Worm (Caenorhabditis elegans) whole organism, L1 larva: ENCODE measurements around the gene nhr-273.
A peak's percentile ranks its signal among the peaks of the same experiment; 100 is the strongest.

Experiments
- C04F5.9 ChIP-seq: sonication (generic microtip); optimal IDR thresholded peaks from 2 replicates; lab custom pipeline; 2016; ENCODE audit warnings: missing genetic modification characterization, missing compliant biosample characterization
- C34B4.2 ChIP-seq: sonication (generic microtip); optimal IDR thresholded peaks from 2 replicates; lab custom pipeline; 2017; ENCODE audit warnings: mild to moderate bottlenecking, missing genetic modification characterization, missing compliant biosample characterization
- F16B12.6 ChIP-seq: fragments of 150-350 bp; optimal IDR thresholded peaks from 2 replicates; lab custom pipeline; 2014; ENCODE audit warnings: missing biosample characterization, missing genetic modification characterization
- Y116A8C.19 ChIP-seq: sonication (generic microtip); optimal IDR thresholded peaks from 2 replicates; lab custom pipeline; 2016; ENCODE audit warnings: missing compliant biosample characterization, missing genetic modification characterization, borderline replicate concordance
- alr-1 ChIP-seq: fragments of 200-800 bp; sonication (Bioruptor generic); optimal IDR thresholded peaks from 2 replicates; lab custom pipeline; 2018; ENCODE audit warnings: borderline replicate concordance, mild to moderate bottlenecking, missing genetic modification characterization, missing compliant biosample characterization
- blmp-1 ChIP-seq: fragments of 150-350 bp; optimal IDR thresholded peaks from 2 replicates; lab custom pipeline; 2014; ENCODE audit warnings: missing biosample characterization, missing genetic modification characterization
- ceh-63 ChIP-seq: fragments of 200-800 bp; sonication (Bioruptor generic); optimal IDR thresholded peaks from 2 replicates; lab custom pipeline; 2018; ENCODE audit warnings: mild to moderate bottlenecking, missing genetic modification characterization, missing compliant biosample characterization
- ceh-8 ChIP-seq: fragments of 200-800 bp; sonication (Bioruptor generic); optimal IDR thresholded peaks from 2 replicates; lab custom pipeline; 2018; ENCODE audit warnings: mild to moderate bottlenecking, missing genetic modification characterization, moderate library complexity, missing compliant biosample characterization
- ces-1 ChIP-seq: fragments of 150-350 bp; optimal IDR thresholded peaks from 2 replicates; lab custom pipeline; 2014; ENCODE audit warnings: missing biosample characterization, missing genetic modification reagents, missing genetic modification characterization
- dpl-1 ChIP-seq, 3 experiments: fragments of 150-350 bp in 2 of 3; sonication (generic microtip) in 1 of 3; optimal IDR thresholded peaks; 2 replicates each; lab custom pipeline; 2014 to 2017; ENCODE audit warnings: missing biosample characterization in 3 of 3, missing genetic modification characterization in 3 of 3, missing genetic modification reagents in 3 of 3
- dsc-1 ChIP-seq: sonication (generic microtip); optimal IDR thresholded peaks from 2 replicates; lab custom pipeline; 2016; ENCODE audit warnings: mild to moderate bottlenecking, missing genetic modification characterization, missing compliant biosample characterization
- egl-13 ChIP-seq: sonication (generic microtip); optimal IDR thresholded peaks from 2 replicates; lab custom pipeline; 2016; ENCODE audit warnings: missing genotype, missing genetic modification reagents, missing genetic modification characterization, missing compliant biosample characterization
- egl-27 ChIP-seq, 2 experiments: fragments of 150-350 bp in 1 of 2; sonication (generic microtip); optimal IDR thresholded peaks; 3 replicates each; lab custom pipeline; 2017 to 2018; ENCODE audit warnings: missing biosample characterization in 2 of 2, missing genetic modification characterization in 2 of 2, missing genetic modification reagents in 2 of 2
- elt-2 ChIP-seq: sonication (generic microtip); optimal IDR thresholded peaks from 2 replicates; lab custom pipeline; 2016; ENCODE audit warnings: missing genetic modification characterization, mild to moderate bottlenecking, inconsistent platforms, missing compliant biosample characterization, missing genetic modification reagents
- elt-3 ChIP-seq, 6 experiments: fragments of 150-350 bp in 1 of 6; sonication (generic microtip); optimal IDR thresholded peaks; 2 replicates each; lab custom pipeline; 2017 to 2018; ENCODE audit warnings: missing biosample characterization in 6 of 6, missing genetic modification characterization in 6 of 6, inconsistent platforms in 1 of 6
- ets-5 ChIP-seq: fragments of 200-800 bp; sonication (Bioruptor generic); IDR thresholded peaks from 2 replicates; pipeline ENCODE4 v1.3.6; 2022; ENCODE audit warnings: missing genetic modification characterization, missing compliant biosample characterization
- fkh-10 ChIP-seq: sonication (generic microtip); optimal IDR thresholded peaks from 2 replicates; lab custom pipeline; 2017; ENCODE audit warnings: missing biosample characterization, missing genetic modification reagents, missing genetic modification characterization
- hlh-17 ChIP-seq: fragments of 200-800 bp; sonication (Bioruptor generic); optimal IDR thresholded peaks from 2 replicates; lab custom pipeline; 2018; ENCODE audit warnings: missing genetic modification characterization, mild to moderate bottlenecking, missing compliant biosample characterization, moderate library complexity, borderline replicate concordance
- hpl-2 ChIP-seq: fragments of 150-350 bp; optimal IDR thresholded peaks from 2 replicates; lab custom pipeline; 2014; ENCODE audit warnings: missing biosample characterization, missing genetic modification reagents, missing genetic modification characterization
- irx-1 ChIP-seq: sonication (generic microtip); optimal IDR thresholded peaks from 2 replicates; lab custom pipeline; 2016; ENCODE audit warnings: missing genetic modification characterization, missing compliant biosample characterization
- jun-1 ChIP-seq: fragments of 150-350 bp; optimal IDR thresholded peaks from 2 replicates; lab custom pipeline; 2014; ENCODE audit warnings: missing biosample characterization, missing genetic modification reagents, missing genetic modification characterization
- lin-14 ChIP-seq: fragments of 200-800 bp; sonication (Bioruptor generic); optimal IDR thresholded peaks from 2 replicates; lab custom pipeline; 2018; ENCODE audit warnings: mild to moderate bottlenecking, missing genetic modification characterization, moderate library complexity, missing compliant biosample characterization
- lin-35 ChIP-seq, 2 experiments: fragments of 150-350 bp; optimal IDR thresholded peaks; 2 replicates each; lab custom pipeline; 2014; ENCODE audit warnings: missing biosample characterization in 2 of 2, missing genetic modification characterization in 2 of 2, missing genetic modification reagents in 2 of 2
- lir-3 ChIP-seq: sonication (generic microtip); optimal IDR thresholded peaks from 2 replicates; lab custom pipeline; 2016; ENCODE audit warnings: mild to moderate bottlenecking, missing genetic modification characterization, moderate library complexity, missing compliant biosample characterization; ENCODE audit not compliant: poor library complexity
- mep-1 ChIP-seq: fragments of 150-350 bp; optimal IDR thresholded peaks from 2 replicates; lab custom pipeline; 2014; ENCODE audit warnings: missing biosample characterization, missing genetic modification characterization
- nhr-11 ChIP-seq: fragments of 150-350 bp; optimal IDR thresholded peaks from 2 replicates; lab custom pipeline; 2014; ENCODE audit warnings: missing biosample characterization, missing genetic modification characterization
- nhr-20 ChIP-seq: sonication (generic microtip); optimal IDR thresholded peaks from 2 replicates; lab custom pipeline; 2016; ENCODE audit warnings: mild to moderate bottlenecking, missing genetic modification characterization, missing compliant biosample characterization
- nhr-237 ChIP-seq: fragments of 150-350 bp; optimal IDR thresholded peaks from 2 replicates; lab custom pipeline; 2014; ENCODE audit warnings: missing biosample characterization, missing genetic modification characterization
- nhr-28 ChIP-seq: fragments of 150-350 bp; optimal IDR thresholded peaks from 2 replicates; lab custom pipeline; 2014; ENCODE audit warnings: missing biosample characterization, missing genetic modification characterization
- nhr-47 ChIP-seq: sonication (generic microtip); optimal IDR thresholded peaks from 2 replicates; lab custom pipeline; 2016; ENCODE audit warnings: mild to moderate bottlenecking, missing genetic modification characterization, moderate library complexity, missing compliant biosample characterization
- nhr-71 ChIP-seq: sonication (generic microtip); optimal IDR thresholded peaks from 2 replicates; lab custom pipeline; 2016; ENCODE audit warnings: mild to moderate bottlenecking, missing genetic modification characterization, moderate library complexity, missing compliant biosample characterization
- nhr-76 ChIP-seq: sonication (generic microtip); optimal IDR thresholded peaks from 2 replicates; lab custom pipeline; 2017; ENCODE audit warnings: missing biosample characterization, missing genetic modification characterization
- nhr-77 ChIP-seq: fragments of 150-350 bp; optimal IDR thresholded peaks from 2 replicates; lab custom pipeline; 2014; ENCODE audit warnings: missing biosample characterization, missing genetic modification characterization
- nhr-85 ChIP-seq: sonication (generic microtip); peaks from one replicate; lab custom pipeline; 2016; ENCODE audit warnings: missing genetic modification characterization, inconsistent platforms, missing compliant biosample characterization
- nhr-90 ChIP-seq: sonication (generic microtip); optimal IDR thresholded peaks from 2 replicates; lab custom pipeline; 2016; ENCODE audit warnings: mild to moderate bottlenecking, missing genetic modification characterization, missing compliant biosample characterization; ENCODE audit not compliant: poor library complexity
- pag-3 ChIP-seq: sonication (generic microtip); optimal IDR thresholded peaks from 2 replicates; lab custom pipeline; 2017; ENCODE audit warnings: missing genetic modification characterization, mild to moderate bottlenecking, missing compliant biosample characterization, antibody characterized with exemption, borderline replicate concordance; ENCODE audit not compliant: insufficient read depth
- pqm-1 ChIP-seq: sonication (generic microtip); optimal IDR thresholded peaks from 3 replicates; lab custom pipeline; 2017; ENCODE audit warnings: missing biosample characterization, missing genetic modification characterization
- skn-1 ChIP-seq: fragments of 150-350 bp; optimal IDR thresholded peaks from 2 replicates; lab custom pipeline; 2014; ENCODE audit warnings: missing biosample characterization, missing genetic modification characterization
- snpc-4 ChIP-seq: fragments of 150-350 bp; optimal IDR thresholded peaks from 2 replicates; lab custom pipeline; 2014; ENCODE audit warnings: missing biosample characterization, missing genetic modification characterization
- snu-23 ChIP-seq: sonication (generic microtip); optimal IDR thresholded peaks from 2 replicates; lab custom pipeline; 2016; ENCODE audit warnings: missing genetic modification characterization, missing compliant biosample characterization
- sptf-1 ChIP-seq: fragments of 150-350 bp; optimal IDR thresholded peaks from 2 replicates; lab custom pipeline; 2014; ENCODE audit warnings: missing biosample characterization, missing genetic modification characterization
- tbx-2 ChIP-seq: sonication (generic microtip); optimal IDR thresholded peaks from 2 replicates; lab custom pipeline; 2016; ENCODE audit warnings: missing genetic modification characterization, missing compliant biosample characterization
- unc-130 ChIP-seq: fragments of 150-350 bp; optimal IDR thresholded peaks from 2 replicates; lab custom pipeline; 2017; ENCODE audit warnings: missing biosample characterization, missing genetic modification characterization, inconsistent platforms
- unc-30 ChIP-seq: sonication (generic microtip); optimal IDR thresholded peaks from 2 replicates; lab custom pipeline; 2017; ENCODE audit warnings: missing biosample characterization, missing genetic modification characterization
- unc-86 ChIP-seq: sonication (generic microtip); optimal IDR thresholded peaks from 2 replicates; lab custom pipeline; 2016; ENCODE audit warnings: missing genetic modification characterization, missing compliant biosample characterization
- unc-98 ChIP-seq: fragments of 200-800 bp; sonication (Bioruptor generic); IDR thresholded peaks from 2 replicates; pipeline ENCODE4 v1.3.6; 2022; ENCODE audit warnings: missing genetic modification characterization, missing compliant biosample characterization
- xbp-1 ChIP-seq: sonication (generic microtip); optimal IDR thresholded peaks from 2 replicates; lab custom pipeline; 2016; ENCODE audit warnings: missing genetic modification characterization, missing compliant biosample characterization
- zag-1 ChIP-seq: fragments of 150-350 bp; optimal IDR thresholded peaks from 2 replicates; lab custom pipeline; 2014; ENCODE audit warnings: missing biosample characterization, missing genetic modification characterization

Gene nhr-273

DNA sequence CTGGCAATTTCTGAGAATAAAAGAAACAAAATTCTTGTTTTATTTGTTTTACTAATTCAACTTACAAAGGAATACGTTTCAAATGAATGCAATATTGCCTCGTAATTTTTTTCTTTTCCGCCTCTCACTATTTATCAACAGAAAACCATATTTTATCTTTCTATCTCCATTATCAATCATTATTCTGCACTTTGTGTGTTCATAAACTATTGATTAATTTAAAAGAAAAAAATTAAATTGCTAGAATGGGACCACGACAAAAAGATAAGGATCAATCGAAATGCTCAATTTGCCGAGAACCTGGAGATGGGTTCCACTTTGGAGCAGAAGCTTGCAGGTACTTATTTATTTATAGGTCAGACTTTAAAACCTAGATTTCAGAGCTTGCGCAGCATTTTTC, at the start of gene nhr-273:
TSS of gene nhr-273 (plus strand) at position 167 of the 400 bp plus-strand sequence.
- no peak for TF ChIP-seq pqm-1 (tag; lab: Kevin White, UChicago)
- peak; percentile 70 for TF ChIP-seq elt-2 (tag; lab: Kevin White, UChicago)

DNA sequence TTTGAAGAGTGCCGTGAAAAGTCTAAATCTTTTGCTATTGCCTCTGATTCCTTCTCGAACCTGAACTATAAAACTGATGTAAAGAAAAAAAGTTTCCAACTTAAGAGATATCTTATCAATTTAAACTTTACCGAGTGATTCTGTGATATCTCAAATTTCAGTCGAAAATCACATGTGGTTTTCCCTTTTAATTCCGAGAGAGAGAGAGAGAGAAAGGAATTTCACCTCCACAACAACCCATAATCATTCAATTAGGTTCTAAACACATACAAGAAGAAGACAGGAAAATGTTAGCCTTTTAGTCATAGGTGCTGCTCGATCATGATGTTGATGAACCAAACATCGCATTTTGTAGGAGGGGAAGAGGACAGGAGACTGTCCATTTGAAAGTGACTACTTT, 44.0 kb upstream of the nhr-273 start:
- TF ChIP-seq nhr-47 (tag; lab: Kevin White, UChicago) (no peak), nhr-237 (tag; lab: Kevin White, UChicago) (no peak), C04F5.9 (no peak), blmp-1 (peak; percentile 74), elt-3 (tag; optimal IDR thresholded peaks at IDR 0.05; lab: Kevin White, UChicago) (peak in 5 of 6 experiments; percentile 5 to 90 (median 76)), lin-14 (peak; percentile 52), lin-35 (GFP tag; optimal IDR thresholded peaks at IDR 0.05; lab: Kevin White, UChicago) (peak in 1 of 2 experiments; percentile 5), nhr-85 (tag; lab: Kevin White, UChicago) (peak; percentile 86), egl-27 (tag; optimal IDR thresholded peaks at IDR 0.05; lab: Kevin White, UChicago) (no peak), irx-1 (tag; lab: Kevin White, UChicago) (no peak), ces-1 (GFP tag; lab: Kevin White, UChicago) (no peak), nhr-20 (tag; lab: Kevin White, UChicago) (peak; percentile 26), sptf-1 (tag; lab: Kevin White, UChicago) (no peak), snu-23 (peak; percentile 39), F16B12.6 (no peak), Y116A8C.19 (tag; lab: Kevin White, UChicago) (no peak), nhr-71 (tag; lab: Kevin White, UChicago) (peak; percentile 39)

DNA sequence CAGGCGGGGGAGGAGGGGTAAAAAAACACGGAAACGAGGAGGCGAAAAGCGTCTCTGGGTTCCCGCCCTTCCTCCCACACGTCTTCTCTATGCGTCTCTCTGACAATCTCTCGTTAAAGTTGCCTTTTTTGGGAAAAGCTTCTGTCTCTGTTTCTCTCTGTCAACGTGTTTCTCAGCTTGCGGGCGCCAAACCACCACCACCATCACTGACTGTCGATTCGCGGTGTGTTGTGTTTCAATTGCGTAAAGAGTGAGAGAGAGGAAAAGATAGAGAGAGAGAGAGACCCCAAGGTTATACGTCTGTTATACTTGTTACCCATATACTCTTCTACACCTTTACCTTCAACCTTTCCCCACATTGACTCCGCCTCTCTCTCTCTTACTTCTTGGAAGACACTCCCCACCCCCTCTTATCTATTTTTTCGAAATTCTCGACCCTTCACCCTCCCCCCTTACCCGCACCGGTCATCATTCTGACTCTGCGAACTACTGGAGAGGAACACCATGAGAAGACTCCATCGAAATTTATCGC, 42.5 kb upstream of the nhr-273 start, which contains the start of gene mlt-7:
TSS of gene mlt-7 (plus strand) at position 482 of the 532 bp plus-strand sequence.
- no peak for TF ChIP-seq nhr-47 (tag; lab: Kevin White, UChicago)
- TF ChIP-seq snpc-4 (tag; lab: Kevin White, UChicago) = no peak
- TF ChIP-seq Y116A8C.19 (tag; lab: Kevin White, UChicago) = no peak
- peak; percentile 66 for TF ChIP-seq nhr-85 (tag; lab: Kevin White, UChicago)
- TF ChIP-seq dsc-1 (tag; lab: Kevin White, UChicago) = no peak
- TF ChIP-seq mep-1 = no peak
- TF ChIP-seq tbx-2 (tag; lab: Kevin White, UChicago) = no peak
- TF ChIP-seq hlh-17 (GFP tag; lab: Kevin White, UChicago) = no peak
- no peak for TF ChIP-seq fkh-10 (GFP tag; lab: Kevin White, UChicago)
- TF ChIP-seq alr-1 = no peak
- no peak for TF ChIP-seq xbp-1 (tag; lab: Kevin White, UChicago)
- TF ChIP-seq unc-98 (GFP tag; lab: Robert Waterston, UW) = no peak
- no peak for TF ChIP-seq ceh-63
- TF ChIP-seq egl-13 (tag; lab: Kevin White, UChicago) = no peak
- TF ChIP-seq hpl-2 = no peak
- no peak for TF ChIP-seq nhr-28
- no peak for TF ChIP-seq unc-30
- no peak for TF ChIP-seq nhr-11 (tag; lab: Kevin White, UChicago)
- no peak for TF ChIP-seq pag-3 (tag; lab: Kevin White, UChicago)
- TF ChIP-seq blmp-1 = peak; percentile 45
- no peak for TF ChIP-seq ceh-8 (GFP tag; lab: Kevin White, UChicago)
- TF ChIP-seq skn-1 = no peak
- TF ChIP-seq nhr-77 (tag; lab: Kevin White, UChicago) = no peak
- TF ChIP-seq jun-1 (tag; lab: Kevin White, UChicago) = no peak
- TF ChIP-seq lir-3 (tag; lab: Kevin White, UChicago) = no peak
- peak in 1 of 3 experiments; percentile 12 for TF ChIP-seq dpl-1 (GFP tag; optimal IDR thresholded peaks at IDR 0.05; lab: Kevin White, UChicago)
- no peak for TF ChIP-seq unc-86
- TF ChIP-seq C34B4.2 (tag; lab: Kevin White, UChicago) = no peak
- TF ChIP-seq ets-5 = no peak
- TF ChIP-seq lin-35 (GFP tag; optimal IDR thresholded peaks at IDR 0.05; lab: Kevin White, UChicago) = peak in 1 of 2 experiments; percentile 18
- TF ChIP-seq nhr-76 (tag; lab: Kevin White, UChicago) = no peak
- no peak for TF ChIP-seq unc-130 (tag; lab: Kevin White, UChicago)
- TF ChIP-seq zag-1 (tag; lab: Kevin White, UChicago) = no peak
- TF ChIP-seq nhr-90 = no peak
